Fruit fly (Drosophila melanogaster) whole organism, embryonic: ENCODE data around the gene CG34298.

Source experiments
- Aef1 ChIP-seq: fragments of 200-800 bp; sonication (Bioruptor generic); IDR thresholded peaks from 3 replicates; pipeline ENCODE4 v1.3.6; 2022; ENCODE audit warnings: missing biosample characterization, missing genetic modification characterization
- Bteb2 ChIP-seq: fragments of 200-800 bp; sonication (Bioruptor generic); optimal IDR thresholded peaks from 2 replicates; lab custom pipeline; 2016; ENCODE audit warnings: missing biosample characterization, missing genetic modification characterization
- CG10267 ChIP-seq: fragments of 200-800 bp; sonication (Bioruptor generic); optimal IDR thresholded peaks from 2 replicates; lab custom pipeline; 2018; ENCODE audit warnings: missing biosample characterization, mild to moderate bottlenecking, missing genetic modification characterization, moderate library complexity
- CG10321 ChIP-seq: fragments of 200-800 bp; sonication (Bioruptor generic); IDR thresholded peaks from 2 replicates; pipeline ENCODE4 v1.3.6; 2022; ENCODE audit warnings: missing biosample characterization, missing genetic modification characterization
- CG10462 ChIP-seq: fragments of 200-800 bp; sonication (Bioruptor generic); optimal IDR thresholded peaks from 2 replicates; lab custom pipeline; 2016; ENCODE audit warnings: missing biosample characterization, missing genetic modification characterization
- CG12155 ChIP-seq: fragments of 200-800 bp; sonication (Bioruptor generic); optimal IDR thresholded peaks from 3 replicates; lab custom pipeline; 2016; ENCODE audit warnings: missing biosample characterization, missing genetic modification characterization
- CG12236 ChIP-seq: fragments of 200-800 bp; sonication (Bioruptor generic); optimal IDR thresholded peaks from 2 replicates; lab custom pipeline; 2016; ENCODE audit warnings: missing biosample characterization, missing genetic modification characterization
- CG1233 ChIP-seq: fragments of 200-800 bp; sonication (Bioruptor generic); optimal IDR thresholded peaks from 4 replicates; lab custom pipeline; 2018; ENCODE audit warnings: missing biosample characterization, mild to moderate bottlenecking, missing genetic modification characterization
- CG12391 ChIP-seq: fragments of 200-800 bp; sonication (Bioruptor generic); optimal IDR thresholded peaks from 3 replicates; lab custom pipeline; 2018; ENCODE audit warnings: missing biosample characterization, mild to moderate bottlenecking, missing genetic modification characterization, moderate library complexity
- CG12659 ChIP-seq: fragments of 200-800 bp; sonication (Bioruptor generic); optimal IDR thresholded peaks from 3 replicates; lab custom pipeline; 2017; ENCODE audit warnings: mild to moderate bottlenecking, missing biosample characterization, missing genetic modification reagents, missing genetic modification characterization
- CG12942 ChIP-seq: fragments of 200-800 bp; sonication (Bioruptor generic); optimal IDR thresholded peaks from 3 replicates; lab custom pipeline; 2016; ENCODE audit warnings: missing biosample characterization, missing genetic modification characterization
- CG14441 ChIP-seq: fragments of 200-800 bp; sonication (Bioruptor generic); IDR thresholded peaks from 2 replicates; pipeline ENCODE4 v1.3.6; 2022; ENCODE audit warnings: missing biosample characterization, missing genetic modification characterization
- CG14860 ChIP-seq: fragments of 200-800 bp; sonication (Bioruptor generic); IDR thresholded peaks from 3 replicates; pipeline ENCODE4 v1.3.6; 2022; ENCODE audit warnings: missing biosample characterization, missing genetic modification characterization; ENCODE audit not compliant: partially characterized antibody
- CG16815 ChIP-seq: fragments of 200-800 bp; sonication (Bioruptor generic); optimal IDR thresholded peaks from 3 replicates; lab custom pipeline; 2017; ENCODE audit warnings: missing biosample characterization, mild to moderate bottlenecking, missing genetic modification characterization
- CG4360 ChIP-seq: fragments of 200-800 bp; sonication (Bioruptor generic); IDR thresholded peaks from 2 replicates; pipeline ENCODE4 v1.3.6; 2022; ENCODE audit warnings: missing biosample characterization, missing genetic modification characterization
- CG4820 ChIP-seq: fragments of 200-800 bp; sonication (Bioruptor generic); optimal IDR thresholded peaks from 3 replicates; lab custom pipeline; 2016; ENCODE audit warnings: missing biosample characterization, missing genetic modification characterization
- CG6689 ChIP-seq: fragments of 200-800 bp; sonication (Bioruptor generic); IDR thresholded peaks from 2 replicates; pipeline ENCODE4 v1.3.6; 2022; ENCODE audit warnings: missing biosample characterization, missing genetic modification characterization
- CG8944 ChIP-seq: fragments of 200-800 bp; sonication (Bioruptor generic); optimal IDR thresholded peaks from 3 replicates; lab custom pipeline; 2016; ENCODE audit warnings: missing biosample characterization, missing genetic modification characterization
- CG9932 ChIP-seq: fragments of 200-800 bp; sonication (Bioruptor generic); IDR thresholded peaks from 2 replicates; pipeline ENCODE4 v1.3.6; 2022; ENCODE audit warnings: missing biosample characterization, missing genetic modification characterization
- Fer3 ChIP-seq: fragments of 200-800 bp; sonication (Bioruptor generic); optimal IDR thresholded peaks from 2 replicates; lab custom pipeline; 2018; ENCODE audit warnings: missing biosample characterization, mild to moderate bottlenecking, missing genetic modification characterization, moderate library complexity
- Hr39 ChIP-seq: fragments of >200 bp; optimal IDR thresholded peaks from 2 replicates; lab custom pipeline; 2017
- Hsf ChIP-seq: fragments of 200-800 bp; sonication (Bioruptor generic); optimal IDR thresholded peaks from 3 replicates; lab custom pipeline; 2016; ENCODE audit warnings: missing biosample characterization, missing genetic modification characterization
- Max ChIP-seq: fragments of 200-800 bp; sonication (Bioruptor generic); optimal IDR thresholded peaks from 2 replicates; lab custom pipeline; 2016; ENCODE audit warnings: missing biosample characterization, mild to moderate bottlenecking, missing genetic modification characterization
- Myb ChIP-seq: fragments of 200-800 bp; sonication (Bioruptor generic); optimal IDR thresholded peaks from 2 replicates; lab custom pipeline; 2016; ENCODE audit warnings: missing biosample characterization, missing genetic modification characterization
- NFAT ChIP-seq: fragments of 200-800 bp; sonication (Bioruptor generic); IDR thresholded peaks from 2 replicates; pipeline ENCODE4 v1.3.6; 2022; ENCODE audit warnings: missing biosample characterization, missing genetic modification characterization
- Nf-YB ChIP-seq: fragments of 200-800 bp; sonication (Bioruptor generic); optimal IDR thresholded peaks from 3 replicates; lab custom pipeline; 2019; ENCODE audit warnings: missing biosample characterization, mild to moderate bottlenecking, missing genetic modification characterization, moderate library complexity
- NfI ChIP-seq: fragments of 200-800 bp; sonication (Bioruptor generic); optimal IDR thresholded peaks from 3 replicates; lab custom pipeline; 2018; ENCODE audit warnings: missing biosample characterization, mild to moderate bottlenecking, missing genetic modification characterization, moderate library complexity
- PHDP ChIP-seq: fragments of 200-800 bp; sonication (Bioruptor generic); optimal IDR thresholded peaks from 3 replicates; lab custom pipeline; 2018; ENCODE audit warnings: missing biosample characterization, mild to moderate bottlenecking, missing genetic modification characterization, moderate library complexity
- Ptx1 ChIP-seq: fragments of 200-800 bp; sonication (Bioruptor generic); IDR thresholded peaks from 2 replicates; pipeline ENCODE4 v1.3.6; 2022; ENCODE audit warnings: missing biosample characterization, missing genetic modification characterization
- Ravus ChIP-seq: fragments of 200-800 bp; sonication (Bioruptor generic); IDR thresholded peaks from 2 replicates; pipeline ENCODE4 v1.3.6; 2022; ENCODE audit warnings: missing biosample characterization, missing genetic modification characterization
- Sin3A ChIP-seq: fragments of >200 bp; optimal IDR thresholded peaks from 2 replicates; lab custom pipeline; 2018
- Sry-β ChIP-seq: fragments of 200-800 bp; sonication (Bioruptor generic); optimal IDR thresholded peaks from 2 replicates; lab custom pipeline; 2018; ENCODE audit warnings: missing biosample characterization, mild to moderate bottlenecking, missing genetic modification characterization, moderate library complexity
- Xrp1 ChIP-seq: fragments of 200-800 bp; sonication (Bioruptor generic); IDR thresholded peaks from 2 replicates; pipeline ENCODE4 v1.3.6; 2022; ENCODE audit warnings: missing biosample characterization, missing genetic modification characterization
- YL-1 ChIP-seq: fragments of 200-800 bp; sonication (Bioruptor generic); optimal IDR thresholded peaks from 3 replicates; lab custom pipeline; 2017; ENCODE audit warnings: missing biosample characterization, mild to moderate bottlenecking, missing genetic modification characterization
- bab2 ChIP-seq: fragments of 200-800 bp; sonication (Bioruptor generic); optimal IDR thresholded peaks from 2 replicates; lab custom pipeline; 2016; ENCODE audit warnings: missing biosample characterization, missing genetic modification characterization
- bcd ChIP-seq: fragments of 200-800 bp; sonication (Bioruptor generic); optimal IDR thresholded peaks from 2 replicates; lab custom pipeline; 2017; ENCODE audit warnings: missing biosample characterization, mild to moderate bottlenecking, missing genetic modification characterization
- bowl ChIP-seq: fragments of 200-800 bp; sonication (Bioruptor generic); IDR thresholded peaks from 2 replicates; pipeline ENCODE4 v1.3.6; 2022; ENCODE audit warnings: missing biosample characterization, missing genetic modification characterization
- dati ChIP-seq: fragments of 200-800 bp; sonication (Bioruptor generic); IDR thresholded peaks from 2 replicates; pipeline ENCODE4 v1.3.6; 2022; ENCODE audit warnings: missing biosample characterization, missing genetic modification characterization
- dm ChIP-seq: fragments of 200-800 bp; sonication (Bioruptor generic); optimal IDR thresholded peaks from 3 replicates; lab custom pipeline; 2016; ENCODE audit warnings: missing biosample characterization, missing genetic modification characterization
- exex ChIP-seq: fragments of 200-800 bp; sonication (Bioruptor generic); optimal IDR thresholded peaks from 4 replicates; lab custom pipeline; 2018; ENCODE audit warnings: missing biosample characterization, mild to moderate bottlenecking, missing genetic modification characterization, moderate library complexity
- fd102C ChIP-seq: fragments of 200-800 bp; sonication (Bioruptor generic); optimal IDR thresholded peaks from 2 replicates; lab custom pipeline; 2018; ENCODE audit warnings: missing biosample characterization, mild to moderate bottlenecking, missing genetic modification characterization, moderate library complexity
- fu2 ChIP-seq: fragments of 200-800 bp; sonication (Bioruptor generic); optimal IDR thresholded peaks from 2 replicates; lab custom pipeline; 2016; ENCODE audit warnings: missing biosample characterization, missing genetic modification characterization
- gt ChIP-seq: fragments of 200-800 bp; sonication (Bioruptor generic); IDR thresholded peaks from 2 replicates; pipeline ENCODE4 v1.3.6; 2022; ENCODE audit warnings: missing biosample characterization, missing genetic modification characterization
- ind ChIP-seq: fragments of 200-800 bp; sonication (Bioruptor generic); optimal IDR thresholded peaks from 3 replicates; lab custom pipeline; 2016; ENCODE audit warnings: missing biosample characterization, missing genetic modification characterization
- pan ChIP-seq, 4 experiments: fragments of >200 bp in 3 of 4; fragments of 200-800 bp in 1 of 4; sonication (Bioruptor generic) in 1 of 4; optimal IDR thresholded peaks in 3 of 4; IDR thresholded peaks in 1 of 4; 2 replicates each; pipeline versions ENCODE4 v1.3.6 to Lab custom; 2017 to 2022; ENCODE audit warnings: missing biosample characterization in 2 of 4, missing genetic modification characterization in 2 of 4, mixed read lengths in 1 of 4
- run ChIP-seq: fragments of 200-800 bp; sonication (Bioruptor generic); optimal IDR thresholded peaks from 3 replicates; lab custom pipeline; 2018; ENCODE audit warnings: missing biosample characterization, mild to moderate bottlenecking, missing genetic modification characterization
- sc ChIP-seq, 3 experiments: fragments of >200 bp in 2 of 3; fragments of 200-800 bp in 1 of 3; sonication (Bioruptor generic) in 1 of 3; optimal IDR thresholded peaks; 2 replicates in 2 of 3; 3 replicates in 1 of 3; lab custom pipeline; 2017; ENCODE audit warnings: mild to moderate bottlenecking in 1 of 3, missing biosample characterization in 1 of 3, missing genetic modification characterization in 1 of 3, missing genetic modification reagents in 1 of 3
- sd ChIP-seq: fragments of 200-800 bp; sonication (Bioruptor generic); optimal IDR thresholded peaks from 3 replicates; lab custom pipeline; 2018; ENCODE audit warnings: missing biosample characterization, mild to moderate bottlenecking, missing genetic modification characterization, moderate library complexity
- slou ChIP-seq: fragments of 200-800 bp; sonication (Bioruptor generic); optimal IDR thresholded peaks from 3 replicates; lab custom pipeline; 2016; ENCODE audit warnings: missing biosample characterization, missing genetic modification characterization
- zfh1 ChIP-seq: fragments of 200-800 bp; sonication (Bioruptor generic); IDR thresholded peaks from 3 replicates; pipeline ENCODE4 v1.3.6; 2022; ENCODE audit warnings: missing biosample characterization, missing genetic modification characterization

CG34298 gene

DNA sequence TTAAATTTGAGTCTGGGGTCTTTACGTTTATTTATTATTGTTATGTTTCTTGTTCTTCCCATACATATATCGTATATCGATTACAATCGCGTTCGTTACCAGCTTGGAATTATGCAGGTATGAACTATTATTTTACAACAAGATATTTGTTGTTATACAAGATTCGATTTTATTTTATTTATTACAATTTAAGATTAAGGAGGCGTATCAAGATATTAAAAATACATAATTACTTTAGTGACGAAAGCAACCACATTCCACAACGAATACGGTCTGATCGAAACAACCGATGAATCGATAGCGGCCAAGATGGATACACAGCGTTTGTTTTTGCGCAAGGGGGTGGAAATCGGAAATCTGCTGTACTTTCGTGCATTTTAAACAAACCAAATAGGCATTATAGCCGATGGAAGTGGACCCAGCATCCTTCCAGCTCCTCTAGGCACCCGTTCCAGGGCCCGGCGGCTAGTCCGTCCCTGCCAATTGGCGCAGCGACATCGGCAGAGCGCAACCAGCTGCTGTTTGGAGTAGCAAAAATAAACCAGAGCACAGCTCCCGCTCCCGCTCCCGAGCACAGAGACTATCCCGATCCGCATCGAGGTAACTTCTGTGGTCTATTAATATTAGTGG, 1.9 kb upstream of the CG34298 start, which contains the start of the genes CG15525 and CG11504 (continued):
- TF ChIP-seq CG16815 (GFP tag; lab: Kevin White, UChicago), result no peak
- peak; percentile 85 for TF ChIP-seq Ptx1 (GFP tag; lab: Robert Waterston, UW)
- peak; percentile 61 for TF ChIP-seq Hsf (GFP tag; lab: Kevin White, UChicago)
- TF ChIP-seq CG8944 (GFP tag; lab: Kevin White, UChicago), result peak; percentile 8
- TF ChIP-seq CG10321 (GFP tag; lab: Robert Waterston, UW), result no peak
- TF ChIP-seq Hr39, result no peak
- no peak for TF ChIP-seq bowl (GFP tag; lab: Robert Waterston, UW)
- peak; percentile 49 for TF ChIP-seq Max (GFP tag; lab: Kevin White, UChicago)
- TF ChIP-seq Myb (GFP tag; lab: Kevin White, UChicago), result no peak
- TF ChIP-seq fu2 (GFP tag; lab: Kevin White, UChicago), result peak; percentile 41
- no peak for TF ChIP-seq CG12236 (GFP tag; lab: Kevin White, UChicago)
- TF ChIP-seq Bteb2, result peak; percentile 33
- TF ChIP-seq Aef1 (GFP tag; lab: Robert Waterston, UW), result peak; percentile 78
- TF ChIP-seq pan (optimal IDR thresholded peaks at IDR 0.05; lab: Kevin White, UChicago), result no peak
- TF ChIP-seq pan (GFP tag; optimal IDR thresholded peaks at IDR 0.05 in 1 of 2, IDR thresholded peaks at IDR 0.05 in 1 of 2), result no peak
- TF ChIP-seq run (tag; lab: Kevin White, UChicago), result no peak
- TF ChIP-seq CG14860 (GFP tag; lab: Robert Waterston, UW), result peak; percentile 87
- peak; percentile 36 for TF ChIP-seq NfI (GFP tag; lab: Kevin White, UChicago)
- TF ChIP-seq sc (optimal IDR thresholded peaks at IDR 0.05; lab: Kevin White, UChicago), result no peak
- TF ChIP-seq sc (GFP tag; optimal IDR thresholded peaks at IDR 0.05; lab: Kevin White, UChicago), result no peak
- no peak for TF ChIP-seq Sry-β (GFP tag; lab: Kevin White, UChicago)
- TF ChIP-seq bcd (GFP tag; lab: Kevin White, UChicago), result no peak
- TF ChIP-seq CG12391 (tag; lab: Kevin White, UChicago), result peak; percentile 78
- TF ChIP-seq CG6689 (GFP tag; lab: Robert Waterston, UW), result peak; percentile 53; the same call in 1 of the 2 replicates
- peak; percentile 52; the same call in 1 of the 2 replicates for TF ChIP-seq NFAT (GFP tag; lab: Robert Waterston, UW)
- TF ChIP-seq CG4820 (GFP tag; lab: Kevin White, UChicago), result peak; percentile 37
- TF ChIP-seq CG10267 (tag; lab: Kevin White, UChicago), result peak; percentile 49
- TF ChIP-seq YL-1, result peak; percentile 79
- no peak for TF ChIP-seq sd (tag; lab: Kevin White, UChicago)
- TF ChIP-seq CG12942 (GFP tag; lab: Kevin White, UChicago), result peak; percentile 26
- TF ChIP-seq zfh1 (GFP tag; lab: Robert Waterston, UW), result peak; percentile 51; the same call in 1 of the 3 replicates
- peak; percentile 55 for TF ChIP-seq CG12155 (GFP tag; lab: Kevin White, UChicago)
- TF ChIP-seq CG14441, result peak; percentile 65
- no peak for TF ChIP-seq CG4360 (GFP tag; lab: Robert Waterston, UW)
- TF ChIP-seq CG1233 (GFP tag; lab: Kevin White, UChicago), result no peak
- peak; percentile 84 for TF ChIP-seq CG9932
- TF ChIP-seq Ravus (GFP tag; lab: Robert Waterston, UW), result peak; percentile 2; the same call in 1 of the 2 replicates
- TF ChIP-seq Nf-YB (GFP tag; lab: Kevin White, UChicago), result no peak
- TF ChIP-seq Sin3A, result peak; percentile 48
- TF ChIP-seq CG10462 (GFP tag; lab: Kevin White, UChicago), result no peak
- no peak for TF ChIP-seq Fer3 (tag; lab: Kevin White, UChicago)
- peak; percentile 67 for TF ChIP-seq ind (GFP tag; lab: Kevin White, UChicago)
- TF ChIP-seq dati, result no peak
- peak; percentile 37 for TF ChIP-seq bab2 (GFP tag; lab: Kevin White, UChicago)
- peak; percentile 73 for TF ChIP-seq CG12659
- TF ChIP-seq fd102C (GFP tag; lab: Kevin White, UChicago), result no peak
- TF ChIP-seq PHDP, result no peak
- TF ChIP-seq exex (tag; lab: Kevin White, UChicago), result no peak
- TF ChIP-seq slou, result no peak
- TF ChIP-seq Xrp1, result peak; percentile 65
- peak; percentile 15 for TF ChIP-seq dm
- no peak for TF ChIP-seq gt (GFP tag; lab: Robert Waterston, UW)
